Worm (Caenorhabditis elegans): ENCODE measurements around the gene srx-129.
A peak's percentile ranks its signal among the peaks of the same experiment; 100 is the strongest.

Gene srx-129

DNA sequence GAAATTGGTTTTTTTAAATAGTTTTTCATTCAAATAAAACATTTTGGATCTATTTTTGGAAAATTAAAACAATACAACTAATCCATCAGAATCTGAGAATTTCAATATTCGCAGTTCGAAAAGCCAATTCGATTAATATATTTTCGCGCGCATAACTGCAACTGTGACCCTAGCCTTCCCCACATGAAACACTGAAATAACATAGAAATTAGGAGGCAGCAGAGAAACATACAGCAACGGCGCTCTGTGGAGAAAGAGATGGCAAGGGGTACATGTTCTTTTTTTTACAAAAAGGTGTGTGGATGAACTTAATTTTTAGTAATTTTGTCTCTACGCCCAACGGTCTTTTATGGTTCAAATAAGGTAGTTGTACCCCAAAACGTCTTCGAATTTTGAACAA, 46.1 kb downstream of the srx-129 start (continued):
- TF ChIP-seq dmd-6 (GFP tag; IDR thresholded peaks at IDR 0.05), result no peak
- no peak for TF ChIP-seq fkh-10 (GFP tag; optimal IDR thresholded peaks at IDR 0.05)
- TF ChIP-seq mep-1 (tag; optimal IDR thresholded peaks at IDR 0.05), result no peak
- no peak for TF ChIP-seq T20F7.1 (GFP tag; optimal IDR thresholded peaks at IDR 0.05)
- TF ChIP-seq nhr-111 (GFP tag; optimal IDR thresholded peaks at IDR 0.05), result no peak
- TF ChIP-seq nhr-41 (GFP tag; IDR thresholded peaks at IDR 0.05), result no peak
- TF ChIP-seq nhr-42 (GFP tag; IDR thresholded peaks at IDR 0.05), result no peak
- TF ChIP-seq daf-16 (GFP tag; optimal IDR thresholded peaks at IDR 0.05), result no peak
- TF ChIP-seq daf-16 (tag; optimal IDR thresholded peaks at IDR 0.05), result peak; percentile 22
- no peak for TF ChIP-seq hmg-1.1 (GFP tag; IDR thresholded peaks at IDR 0.05)
- TF ChIP-seq duxl-1 (tag; optimal IDR thresholded peaks at IDR 0.05; ENCODE audit: poor library complexity), result no peak
- TF ChIP-seq ZK546.5 (tag; optimal IDR thresholded peaks at IDR 0.05), result no peak
- no peak for TF ChIP-seq mxl-3 (GFP tag; optimal IDR thresholded peaks at IDR 0.05)
- TF ChIP-seq R02D3.7 (tag; optimal IDR thresholded peaks at IDR 0.05), result no peak
- no peak for TF ChIP-seq ctbp-1 (GFP tag; IDR thresholded peaks at IDR 0.05)
- TF ChIP-seq ztf-7 (tag; optimal IDR thresholded peaks at IDR 0.05), result no peak
- no peak for TF ChIP-seq Y75B8A.6 (GFP tag; IDR thresholded peaks at IDR 0.05)
- TF ChIP-seq hlh-30 (tag; optimal IDR thresholded peaks at IDR 0.05; ENCODE audit: insufficient read depth), result peak; percentile 30
- peak; percentile 19 for TF ChIP-seq dpl-1 (GFP tag; optimal IDR thresholded peaks at IDR 0.05)
- no peak for TF ChIP-seq F44E2.7 (GFP tag; IDR thresholded peaks at IDR 0.05)
- peak; percentile 1 for TF ChIP-seq dve-1 (tag; optimal IDR thresholded peaks at IDR 0.05; ENCODE audit: insufficient read depth)
- no peak for TF ChIP-seq nhr-10 (tag; optimal IDR thresholded peaks at IDR 0.05)
- TF ChIP-seq nhr-11 (tag; optimal IDR thresholded peaks at IDR 0.05), result no peak
- TF ChIP-seq hif-1 (tag; optimal IDR thresholded peaks at IDR 0.05), result no peak
- TF ChIP-seq Y48G9A.11 (GFP tag; IDR thresholded peaks at IDR 0.05), result no peak

DNA sequence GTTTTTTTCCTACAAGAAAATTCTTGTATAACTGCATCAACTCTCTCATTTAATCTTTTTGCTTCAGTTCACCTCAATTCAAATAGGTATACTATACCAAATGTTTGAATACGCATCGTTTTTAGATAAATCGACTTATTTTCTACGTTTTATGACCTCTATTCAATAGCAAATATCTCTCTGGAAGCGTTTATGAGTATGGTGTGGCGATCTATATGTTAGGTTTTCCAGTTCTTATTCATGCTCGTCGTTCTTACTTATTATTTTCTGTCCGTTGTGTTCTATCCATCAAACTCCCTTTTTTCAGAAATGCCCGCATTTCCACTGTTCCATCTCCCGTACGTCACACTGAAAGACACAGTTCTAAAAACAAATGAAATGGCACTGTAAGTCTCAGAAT, 46.6 kb downstream of the srx-129 start, which contains the start of gene T22G5.3:
Gene T22G5.3 (plus strand): TSS at position 301 of the 400 bp plus-strand sequence.
- TF ChIP-seq spr-1 (tag; optimal IDR thresholded peaks at IDR 0.05), result no peak
- no peak for TF ChIP-seq aly-2 (tag; optimal IDR thresholded peaks at IDR 0.05)
- TF ChIP-seq madf-5 (GFP tag; IDR thresholded peaks at IDR 0.05), result no peak
- no peak for TF ChIP-seq daf-8 (GFP tag; IDR thresholded peaks at IDR 0.05)
- no peak for TF ChIP-seq rbr-2 (tag; optimal IDR thresholded peaks at IDR 0.05)
- TF ChIP-seq Y48G9A.11 (GFP tag; IDR thresholded peaks at IDR 0.05), result no peak
